Worm (Caenorhabditis elegans) whole organism, L4 larva: ENCODE measurements around the gene ZK757.1.

Experiments used
- F37D6.2 ChIP-seq: sonication (generic microtip); optimal IDR thresholded peaks from 2 replicates; lab custom pipeline; 2016; ENCODE audit warnings: mild to moderate bottlenecking, missing genetic modification characterization, missing compliant biosample characterization
- R02D3.7 ChIP-seq: fragments of 150-350 bp; sonication (generic microtip); optimal IDR thresholded peaks from 3 replicates; lab custom pipeline; 2014; ENCODE audit warnings: missing biosample characterization, missing genetic modification characterization
- T20F7.1 ChIP-seq: fragments of 200-800 bp; sonication (Bioruptor generic); optimal IDR thresholded peaks from 2 replicates; lab custom pipeline; 2018; ENCODE audit warnings: mild to moderate bottlenecking, missing genetic modification characterization, missing compliant biosample characterization
- T26A8.4 ChIP-seq: fragments of 200-800 bp; sonication (Bioruptor generic); IDR thresholded peaks from 2 replicates; pipeline ENCODE4 v1.3.6; 2022; ENCODE audit warnings: missing genetic modification characterization, missing compliant biosample characterization
- Y48G9A.11 ChIP-seq: fragments of 200-800 bp; sonication (Bioruptor generic); IDR thresholded peaks from 2 replicates; pipeline ENCODE4 v1.3.6; 2022; ENCODE audit warnings: missing genetic modification reagents, missing genetic modification characterization, missing compliant biosample characterization
- Y75B8A.6 ChIP-seq: fragments of 200-800 bp; sonication (Bioruptor generic); IDR thresholded peaks from 2 replicates; pipeline ENCODE4 v1.3.6; 2022; ENCODE audit warnings: missing genetic modification reagents, missing genetic modification characterization, missing compliant biosample characterization
- aha-1 ChIP-seq: fragments of 150-350 bp; peaks from one replicate; lab custom pipeline; 2014; ENCODE audit warnings: missing biosample characterization, missing genetic modification characterization
- ama-1 ChIP-seq: fragments of 150-350 bp; optimal IDR thresholded peaks from 2 replicates; lab custom pipeline; 2014; ENCODE audit warnings: inconsistent platforms, mixed read lengths
- attf-4 ChIP-seq: sonication (generic microtip); optimal IDR thresholded peaks from 3 replicates; lab custom pipeline; 2017; ENCODE audit warnings: missing biosample characterization, missing genetic modification characterization
- ceh-20 ChIP-seq: fragments of 200-800 bp; sonication (Bioruptor generic); IDR thresholded peaks from 2 replicates; pipeline ENCODE4 v1.3.6; 2022; ENCODE audit warnings: missing genetic modification reagents, missing genetic modification characterization, missing compliant biosample characterization
- ceh-28 ChIP-seq: fragments of 150-350 bp; optimal IDR thresholded peaks from 2 replicates; lab custom pipeline; 2014; ENCODE audit warnings: missing biosample characterization, missing genetic modification reagents, missing genetic modification characterization
- ceh-32 ChIP-seq: sonication (generic microtip); optimal IDR thresholded peaks from 2 replicates; lab custom pipeline; 2016; ENCODE audit warnings: mild to moderate bottlenecking, missing genetic modification characterization, missing compliant biosample characterization; ENCODE audit not compliant: poor library complexity
- cey-2 ChIP-seq: sonication (generic microtip); optimal IDR thresholded peaks from 3 replicates; lab custom pipeline; 2017; ENCODE audit warnings: missing genetic modification characterization, mild to moderate bottlenecking, missing compliant biosample characterization, antibody characterized with exemption, borderline replicate concordance; ENCODE audit not compliant: insufficient read depth
- ctbp-1 ChIP-seq: fragments of 200-800 bp; sonication (Bioruptor generic); IDR thresholded peaks from 2 replicates; pipeline ENCODE4 v1.3.6; 2022; ENCODE audit warnings: missing genetic modification reagents, missing genetic modification characterization, missing compliant biosample characterization
- daf-12 ChIP-seq: fragments of 150-350 bp; optimal IDR thresholded peaks from 2 replicates; lab custom pipeline; 2014; ENCODE audit warnings: missing biosample characterization, missing genetic modification reagents, missing genetic modification characterization
- daf-16 ChIP-seq, 3 experiments: sonication (generic microtip); optimal IDR thresholded peaks; 2 replicates each; lab custom pipeline; 2016 to 2017; ENCODE audit warnings: missing genetic modification characterization in 3 of 3, missing genetic modification reagents in 3 of 3, mild to moderate bottlenecking in 2 of 3, missing compliant biosample characterization in 2 of 3, missing biosample characterization in 1 of 3, moderate library complexity in 1 of 3
- daf-19 ChIP-seq: fragments of 200-800 bp; sonication (Bioruptor generic); conservative IDR thresholded peaks from 2 replicates; pipeline ENCODE4 v1.3.6; 2022; ENCODE audit warnings: missing genetic modification characterization, missing compliant biosample characterization
- daf-8 ChIP-seq: fragments of 200-800 bp; sonication (Bioruptor generic); IDR thresholded peaks from 2 replicates; pipeline ENCODE4 v1.3.6; 2022; ENCODE audit warnings: missing genetic modification characterization, missing compliant biosample characterization
- dve-1 ChIP-seq: sonication (generic microtip); optimal IDR thresholded peaks from 2 replicates; lab custom pipeline; 2017; ENCODE audit warnings: antibody characterized with exemption, mild to moderate bottlenecking, missing genetic modification characterization, missing compliant biosample characterization; ENCODE audit not compliant: insufficient read depth
- egl-43 ChIP-seq: fragments of 200-800 bp; sonication (Bioruptor generic); IDR thresholded peaks from 2 replicates; pipeline ENCODE4 v1.3.6; 2022; ENCODE audit warnings: missing genetic modification reagents, missing genetic modification characterization, missing compliant biosample characterization
- fkh-10 ChIP-seq: fragments of 150-350 bp; optimal IDR thresholded peaks from 2 replicates; lab custom pipeline; 2014; ENCODE audit warnings: missing biosample characterization, missing genetic modification reagents, missing genetic modification characterization
- hlh-30 ChIP-seq: sonication (generic microtip); optimal IDR thresholded peaks from 2 replicates; lab custom pipeline; 2017; ENCODE audit warnings: antibody characterized with exemption, mild to moderate bottlenecking, missing genetic modification characterization, missing compliant biosample characterization; ENCODE audit not compliant: insufficient read depth
- lim-7 ChIP-seq: fragments of 200-800 bp; sonication (Bioruptor generic); IDR thresholded peaks from 2 replicates; pipeline ENCODE4 v1.3.6; 2022; ENCODE audit warnings: missing genetic modification characterization, missing compliant biosample characterization
- lin-1 ChIP-seq: fragments of 200-800 bp; sonication (Bioruptor generic); IDR thresholded peaks from 2 replicates; pipeline ENCODE4 v1.3.6; 2022; ENCODE audit warnings: missing genetic modification reagents, missing genetic modification characterization, missing compliant biosample characterization
- lin-38 ChIP-seq: fragments of 200-800 bp; sonication (Bioruptor generic); IDR thresholded peaks from 2 replicates; pipeline ENCODE4 v1.3.6; 2022; ENCODE audit warnings: missing genetic modification reagents, missing genetic modification characterization, missing compliant biosample characterization
- lin-39 ChIP-seq: fragments of 150-350 bp; optimal IDR thresholded peaks from 2 replicates; lab custom pipeline; 2014; ENCODE audit warnings: missing biosample characterization, missing genetic modification reagents, missing genetic modification characterization
- lsy-2 ChIP-seq, 2 experiments: fragments of 150-350 bp in 1 of 2; sonication (generic microtip) in 1 of 2; optimal IDR thresholded peaks; 2 replicates each; lab custom pipeline; 2014 to 2017; ENCODE audit warnings: missing biosample characterization in 2 of 2, missing genetic modification characterization in 2 of 2
- mep-1 ChIP-seq: fragments of 150-350 bp; sonication (generic microtip); optimal IDR thresholded peaks from 3 replicates; lab custom pipeline; 2014; ENCODE audit warnings: missing biosample characterization, missing genetic modification characterization
- mes-2 ChIP-seq: sonication (generic microtip); optimal IDR thresholded peaks from 2 replicates; lab custom pipeline; 2016; ENCODE audit warnings: missing genotype, mild to moderate bottlenecking, missing genetic modification characterization, missing compliant biosample characterization; ENCODE audit not compliant: poor library complexity, severe bottlenecking
- mxl-2 ChIP-seq: fragments of 200-800 bp; sonication (Bioruptor generic); conservative IDR thresholded peaks from 2 replicates; pipeline ENCODE4 v1.3.6; 2022; ENCODE audit warnings: missing genetic modification reagents, missing genetic modification characterization, missing compliant biosample characterization
- mxl-3 ChIP-seq: fragments of 200-800 bp; sonication (Bioruptor generic); optimal IDR thresholded peaks from 2 replicates; lab custom pipeline; 2018; ENCODE audit warnings: mild to moderate bottlenecking, missing genetic modification characterization, missing compliant biosample characterization
- nhr-102 ChIP-seq: sonication (generic microtip); optimal IDR thresholded peaks from 2 replicates; lab custom pipeline; 2016; ENCODE audit warnings: mild to moderate bottlenecking, missing genetic modification characterization, moderate library complexity, missing compliant biosample characterization
- nhr-237 ChIP-seq: sonication (generic microtip); optimal IDR thresholded peaks from 2 replicates; lab custom pipeline; 2017; ENCODE audit warnings: missing biosample characterization, missing genetic modification characterization
- nhr-41 ChIP-seq: fragments of 200-800 bp; sonication (Bioruptor generic); IDR thresholded peaks from 2 replicates; pipeline ENCODE4 v1.3.6; 2022; ENCODE audit warnings: missing genetic modification reagents, missing genetic modification characterization, missing compliant biosample characterization
- nhr-42 ChIP-seq: fragments of 200-800 bp; sonication (Bioruptor generic); IDR thresholded peaks from 2 replicates; pipeline ENCODE4 v1.3.6; 2022; ENCODE audit warnings: missing genetic modification characterization, missing compliant biosample characterization
- rbr-2 ChIP-seq: sonication (generic microtip); optimal IDR thresholded peaks from 2 replicates; lab custom pipeline; 2016; ENCODE audit warnings: missing genotype, missing genetic modification characterization, missing compliant biosample characterization
- spr-1 ChIP-seq: sonication (generic microtip); optimal IDR thresholded peaks from 2 replicates; lab custom pipeline; 2016; ENCODE audit warnings: mild to moderate bottlenecking, missing genetic modification characterization, missing compliant biosample characterization
- spr-3 ChIP-seq: fragments of 200-800 bp; sonication (Bioruptor generic); optimal IDR thresholded peaks from 2 replicates; lab custom pipeline; 2018; ENCODE audit warnings: mild to moderate bottlenecking, missing genetic modification characterization, missing compliant biosample characterization
- tag-97 ChIP-seq: fragments of 200-800 bp; sonication (Bioruptor generic); IDR thresholded peaks from 2 replicates; pipeline ENCODE4 v1.3.6; 2022; ENCODE audit warnings: missing genetic modification characterization, missing compliant biosample characterization
- tra-1 ChIP-seq: fragments of 200-800 bp; sonication (Bioruptor generic); IDR thresholded peaks from 2 replicates; pipeline ENCODE4 v1.3.6; 2022; ENCODE audit warnings: missing genetic modification reagents, missing genetic modification characterization, missing compliant biosample characterization
- unc-130 ChIP-seq: sonication (generic microtip); optimal IDR thresholded peaks from 2 replicates; lab custom pipeline; 2016; ENCODE audit warnings: missing genetic modification reagents, missing genetic modification characterization, missing compliant biosample characterization
- unc-62 ChIP-seq, 3 experiments: fragments of 150-350 bp in 1 of 3; sonication (generic microtip); optimal IDR thresholded peaks in 2 of 3; peaks in 1 of 3; 1 replicate in 1 of 3; 2 replicates in 2 of 3; lab custom pipeline; 2014 to 2017; ENCODE audit warnings: missing biosample characterization in 3 of 3, missing genetic modification characterization in 3 of 3, missing genetic modification reagents in 3 of 3, missing genotype in 1 of 3
- zag-1 ChIP-seq: fragments of 150-350 bp; optimal IDR thresholded peaks from 2 replicates; lab custom pipeline; 2014; ENCODE audit warnings: missing biosample characterization, missing genetic modification characterization
- zfp-2 ChIP-seq: sonication (generic microtip); optimal IDR thresholded peaks from 2 replicates; lab custom pipeline; 2016; ENCODE audit warnings: mild to moderate bottlenecking, missing genetic modification characterization, missing compliant biosample characterization
- zfp-3 ChIP-seq: fragments of 200-800 bp; sonication (Bioruptor generic); conservative IDR thresholded peaks from 2 replicates; pipeline ENCODE4 v1.3.6; 2022; ENCODE audit warnings: missing genetic modification reagents, missing genetic modification characterization, missing compliant biosample characterization
- ztf-11 ChIP-seq: fragments of 150-350 bp; optimal IDR thresholded peaks from 2 replicates; lab custom pipeline; 2014; ENCODE audit warnings: missing biosample characterization, missing genetic modification characterization

ZK757.1 gene

DNA sequence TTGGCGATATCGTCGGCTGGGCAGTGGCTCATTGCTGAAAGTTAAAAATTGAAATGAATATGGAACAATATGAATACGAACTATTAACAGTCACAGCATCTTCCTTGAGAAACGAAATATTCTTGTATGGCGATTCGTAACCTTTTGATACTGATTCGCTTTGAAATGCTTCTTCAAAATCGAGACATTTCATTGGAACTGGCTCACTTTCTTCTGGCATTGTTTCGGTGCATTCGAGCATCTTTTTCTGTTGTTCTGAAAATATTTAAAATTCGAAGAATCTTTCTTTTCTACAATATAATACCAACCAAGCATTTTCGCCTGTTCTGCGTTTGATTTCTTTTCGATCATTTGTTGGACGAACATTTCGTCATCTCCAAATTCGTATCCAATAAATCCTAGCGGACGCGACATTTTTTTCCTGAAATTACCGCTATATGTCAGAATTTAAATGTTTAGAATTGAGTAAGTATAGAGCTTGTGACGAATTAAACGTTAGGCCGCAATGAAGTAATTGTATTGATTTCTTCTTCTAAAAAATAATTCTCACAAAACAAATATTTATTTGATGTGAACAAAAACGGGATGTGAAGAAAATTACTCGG, 46.5 kb downstream of the ZK757.1 start, which contains the start of gene lin-52:
Gene lin-52 (minus strand): TSS at position 421 of the 605 bp plus-strand sequence.
- no peak for TF ChIP-seq tra-1
- no peak for TF ChIP-seq ceh-28 (tag; lab: Kevin White, UChicago)
- no peak for TF ChIP-seq attf-4 (tag; lab: Kevin White, UChicago)
- TF ChIP-seq ztf-11 (tag; lab: Kevin White, UChicago), result no peak
- no peak for TF ChIP-seq daf-16 (GFP tag; optimal IDR thresholded peaks at IDR 0.05; lab: Kevin White, UChicago)
- TF ChIP-seq daf-16 (tag; optimal IDR thresholded peaks at IDR 0.05; lab: Kevin White, UChicago), result peak; percentile 14
- TF ChIP-seq Y48G9A.11, result no peak
- no peak for TF ChIP-seq lim-7
- TF ChIP-seq dve-1, result peak; percentile 22
- TF ChIP-seq nhr-102 (tag; lab: Kevin White, UChicago), result peak; percentile 50
- TF ChIP-seq lin-38, result peak; percentile 22; the same call in 1 of the 2 replicates
- TF ChIP-seq tag-97 (GFP tag; lab: Robert Waterston, UW), result no peak
- TF ChIP-seq aha-1 (tag; lab: Kevin White, UChicago), result peak; percentile 91
- peak; percentile 21 for TF ChIP-seq mes-2 (tag; lab: Kevin White, UChicago)
- TF ChIP-seq hlh-30 (tag; lab: Kevin White, UChicago), result peak; percentile 1
- 0 out of 2 replicates have a peak, but pooled peaks have one; percentile 17 for TF ChIP-seq ctbp-1 (GFP tag; lab: Robert Waterston, UW)
- TF ChIP-seq mxl-2 (GFP tag; lab: Robert Waterston, UW), result 0 out of 2 replicates have a peak, but pooled peaks have one; percentile 6
- no peak for TF ChIP-seq spr-3 (GFP tag; lab: Kevin White, UChicago)
- no peak for TF ChIP-seq daf-12 (tag; lab: Kevin White, UChicago)
- no peak for TF ChIP-seq R02D3.7 (tag; lab: Kevin White, UChicago)
- TF ChIP-seq mep-1 (tag; lab: Kevin White, UChicago), result peak; percentile 13
- peak in 1 of 2 experiments; percentile 12 for TF ChIP-seq lsy-2 (tag; optimal IDR thresholded peaks at IDR 0.05; lab: Kevin White, UChicago)
- TF ChIP-seq zfp-3 (GFP tag; lab: Robert Waterston, UW), result peak; percentile 88
- no peak for TF ChIP-seq mxl-3 (GFP tag; lab: Kevin White, UChicago)
- peak; percentile 70 for TF ChIP-seq ama-1 (lab: Kevin White, UChicago)
- TF ChIP-seq T20F7.1, result peak; percentile 50
- TF ChIP-seq T26A8.4 (GFP tag; lab: Robert Waterston, UW), result peak; percentile 23; the same call in 1 of the 2 replicates
- TF ChIP-seq lin-39, result no peak
- peak in 1 of 2 experiments; percentile 22 for TF ChIP-seq unc-62 (GFP tag; optimal IDR thresholded peaks at IDR 0.05 in 1 of 2; lab: Kevin White, UChicago)
- no peak for TF ChIP-seq unc-62 (tag; optimal IDR thresholded peaks at IDR 0.05; lab: Kevin White, UChicago)
- no peak for TF ChIP-seq fkh-10 (GFP tag; lab: Kevin White, UChicago)
- TF ChIP-seq lin-1 (GFP tag; lab: Robert Waterston, UW), result 0 out of 2 replicates have a peak, but pooled peaks have one; percentile 30
- peak; percentile 76; the same call in 1 of the 2 replicates for TF ChIP-seq daf-19 (GFP tag; lab: Robert Waterston, UW)
- TF ChIP-seq spr-1, result no peak
- 0 out of 2 replicates have a peak, but pooled peaks have one; percentile 32 for TF ChIP-seq nhr-41 (GFP tag; lab: Robert Waterston, UW)

DNA sequence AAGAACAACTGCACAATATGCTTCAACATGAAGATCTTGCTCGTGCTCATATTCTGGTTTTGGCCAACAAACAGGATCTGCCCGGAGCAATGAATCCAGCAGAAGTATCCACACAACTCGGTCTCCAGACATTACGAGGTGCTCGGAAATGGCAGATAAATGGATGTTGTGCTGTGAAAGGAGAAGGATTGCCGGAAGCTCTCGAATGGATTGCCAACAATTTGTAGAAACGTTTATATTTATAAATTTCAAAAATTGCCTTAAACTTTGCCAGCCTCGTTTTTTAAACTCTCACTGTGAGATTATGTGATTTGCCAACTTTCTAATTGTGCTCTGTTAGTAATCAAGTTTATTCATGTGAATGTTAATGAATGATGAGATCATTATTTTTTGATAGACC, 47.2 kb downstream of the ZK757.1 start:
- TF ChIP-seq unc-62 (GFP tag; optimal IDR thresholded peaks at IDR 0.05 in 1 of 2; lab: Kevin White, UChicago) (peak in 1 of 2 experiments; percentile 97), unc-62 (tag; optimal IDR thresholded peaks at IDR 0.05; lab: Kevin White, UChicago) (no peak), nhr-237 (no peak), Y75B8A.6 (GFP tag; lab: Robert Waterston, UW) (no peak)

- TF ChIP-seq lin-1 (GFP tag; lab: Robert Waterston, UW), result no peak
- no peak for TF ChIP-seq ceh-32 (tag; lab: Kevin White, UChicago)
- TF ChIP-seq Y75B8A.6 (GFP tag; lab: Robert Waterston, UW), result no peak
- no peak for TF ChIP-seq hlh-30 (tag; lab: Kevin White, UChicago)
- no peak for TF ChIP-seq cey-2 (tag; lab: Kevin White, UChicago)
- no peak for TF ChIP-seq lin-39
- TF ChIP-seq F37D6.2 (tag; lab: Kevin White, UChicago), result no peak
- no peak for TF ChIP-seq zfp-2 (tag; lab: Kevin White, UChicago)
- no peak for TF ChIP-seq unc-130 (GFP tag; lab: Kevin White, UChicago)
- TF ChIP-seq rbr-2 (tag; lab: Kevin White, UChicago), result no peak
- TF ChIP-seq egl-43, result no peak
- TF ChIP-seq ceh-20 (GFP tag; lab: Robert Waterston, UW), result no peak
- no peak for TF ChIP-seq zag-1 (tag; lab: Kevin White, UChicago)
- no peak for TF ChIP-seq nhr-42 (GFP tag; lab: Robert Waterston, UW)
- TF ChIP-seq daf-8, result no peak
Measured at ce11 chrIII:9822942-9823341, 48.0 kb downstream of the ZK757.1 start, which contains the start of gene arl-5. Gene arl-5, plus strand, starts transcription at chrIII:9823242.
